Worm (Caenorhabditis elegans) whole organism, midembryonic: ENCODE results near the gene W04E12.9.

Source experiments
- T22C8.4 ChIP-seq: fragments of 200-800 bp; sonication (Bioruptor generic); IDR thresholded peaks from 2 replicates; pipeline ENCODE4 v1.3.6; 2022; ENCODE audit warnings: missing genetic modification characterization, missing compliant biosample characterization
- cog-1 ChIP-seq: sonication (generic microtip); optimal IDR thresholded peaks from 2 replicates; lab custom pipeline; 2016; ENCODE audit warnings: missing genetic modification characterization, missing compliant biosample characterization
- flt-1 ChIP-seq: fragments of 200-800 bp; sonication (Bioruptor generic); IDR thresholded peaks from 2 replicates; pipeline ENCODE4 v1.3.6; 2022; ENCODE audit warnings: missing genetic modification characterization, missing compliant biosample characterization
- klf-2 ChIP-seq: fragments of 200-800 bp; sonication (Bioruptor generic); conservative IDR thresholded peaks from 2 replicates; pipeline ENCODE4 v1.3.6; 2022; ENCODE audit warnings: missing genetic modification reagents, missing genetic modification characterization, missing compliant biosample characterization
- tab-1 ChIP-seq: fragments of 200-800 bp; sonication (Bioruptor generic); IDR thresholded peaks from 2 replicates; pipeline ENCODE4 v1.3.6; 2022; ENCODE audit warnings: missing genetic modification characterization, missing compliant biosample characterization
- ztf-23 ChIP-seq: fragments of 200-800 bp; sonication (Bioruptor generic); IDR thresholded peaks from 2 replicates; pipeline ENCODE4 v1.3.6; 2022; ENCODE audit warnings: missing genetic modification reagents, missing genetic modification characterization, missing compliant biosample characterization

DNA sequence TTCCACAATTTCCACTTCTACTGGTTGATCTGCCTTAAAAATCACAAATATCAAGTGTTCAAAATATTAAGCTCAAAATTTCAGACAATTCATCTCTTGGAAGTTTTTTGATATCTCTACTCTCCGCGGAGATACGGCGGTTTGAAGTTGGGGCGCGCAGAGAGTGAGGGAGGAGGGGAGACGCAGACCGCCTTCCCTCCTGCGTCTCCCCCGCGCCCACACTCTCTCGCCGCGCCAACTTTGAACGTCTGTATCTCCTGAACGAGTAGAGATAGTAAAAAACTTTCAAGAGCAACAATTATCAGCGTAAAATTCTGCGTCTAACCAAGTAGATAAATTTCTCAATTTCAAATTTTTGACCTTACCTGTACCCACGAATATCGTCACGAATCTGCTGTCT is 28.4 kb upstream of the W04E12.9 start:
- TF ChIP-seq cog-1 (no peak), klf-2 (no peak), flt-1 (GFP tag; lab: Robert Waterston, UW) (no peak), ztf-23 (GFP tag; lab: Robert Waterston, UW) (no peak), tab-1 (GFP tag; lab: Robert Waterston, UW) (no peak), T22C8.4 (GFP tag; lab: Robert Waterston, UW) (no peak)
